Worm (Caenorhabditis elegans) whole organism, young adult: ENCODE results near the gene Y54G2A.50.

ENCODE experiments used
- akir-1 ChIP-seq: fragments of 200-800 bp; sonication (Bioruptor generic); optimal IDR thresholded peaks from 2 replicates; lab custom pipeline; 2018; ENCODE audit warnings: mild to moderate bottlenecking, missing genetic modification characterization, moderate library complexity, missing compliant biosample characterization
- ets-4 ChIP-seq: fragments of 200-800 bp; sonication (Bioruptor generic); optimal IDR thresholded peaks from 2 replicates; lab custom pipeline; 2018; ENCODE audit warnings: mild to moderate bottlenecking, missing genetic modification characterization, missing compliant biosample characterization
- nfya-2 ChIP-seq: fragments of 200-800 bp; sonication (Bioruptor generic); IDR thresholded peaks from 2 replicates; pipeline ENCODE4 v1.3.6; 2022; ENCODE audit warnings: missing genetic modification reagents, missing genetic modification characterization, missing compliant biosample characterization
- nhr-80 ChIP-seq: sonication (generic microtip); optimal IDR thresholded peaks from 2 replicates; lab custom pipeline; 2016; ENCODE audit warnings: missing genetic modification characterization, missing compliant biosample characterization
- tbx-9 ChIP-seq: sonication (generic microtip); optimal IDR thresholded peaks from 2 replicates; lab custom pipeline; 2016; ENCODE audit warnings: borderline replicate concordance, missing genetic modification characterization, inconsistent platforms, missing compliant biosample characterization
- ztf-26 ChIP-seq: sonication (generic microtip); optimal IDR thresholded peaks from 2 replicates; lab custom pipeline; 2017; ENCODE audit warnings: missing genetic modification characterization, missing compliant biosample characterization

DNA sequence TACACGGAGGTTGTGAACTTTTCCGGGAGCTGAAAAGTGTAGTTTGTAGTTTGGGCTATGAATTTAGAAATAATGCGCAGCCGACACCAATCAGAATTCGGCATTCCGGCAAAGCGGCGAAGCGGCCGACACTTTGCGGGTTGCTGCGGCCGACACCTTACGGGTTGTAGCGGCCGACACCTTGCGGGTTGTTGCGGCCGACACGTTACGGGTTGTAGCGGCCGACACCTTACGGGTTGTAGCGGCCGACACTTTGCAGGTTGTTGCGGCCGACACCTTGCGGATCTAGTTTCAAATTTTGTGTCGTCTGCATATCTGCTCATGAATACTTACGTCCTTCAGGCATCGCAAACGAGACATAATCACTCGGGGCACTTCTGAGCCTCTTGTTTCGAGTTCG lies 49.1 kb downstream of the Y54G2A.50 start:
- TF ChIP-seq tbx-9, result no peak
- TF ChIP-seq nfya-2 (GFP tag; lab: Robert Waterston, UW), result no peak
- TF ChIP-seq nhr-80 (tag; lab: Kevin White, UChicago), result no peak
- TF ChIP-seq ets-4, result no peak
- no peak for TF ChIP-seq ztf-26
- no peak for TF ChIP-seq akir-1 (GFP tag; lab: Kevin White, UChicago)
